Fruit fly (Drosophila melanogaster) whole organism, embryonic: Measurements from ENCODE around the gene M6.

ENCODE experiments used
- Atf3 ChIP-seq: fragments of 200-800 bp; sonication (Bioruptor generic); optimal IDR thresholded peaks from 3 replicates; lab custom pipeline; 2016; ENCODE audit warnings: missing biosample characterization, missing genetic modification characterization
- CG10209 ChIP-seq: fragments of 200-800 bp; sonication (Bioruptor generic); optimal IDR thresholded peaks from 3 replicates; lab custom pipeline; 2017; ENCODE audit warnings: missing biosample characterization, mild to moderate bottlenecking, missing genetic modification characterization, missing genetic modification reagents
- CG10366 ChIP-seq: fragments of 200-800 bp; sonication (Bioruptor generic); IDR thresholded peaks from 2 replicates; pipeline ENCODE4 v1.3.6; 2022; ENCODE audit warnings: missing biosample characterization, missing genetic modification characterization
- CG11085 ChIP-seq: fragments of 200-800 bp; sonication (Bioruptor generic); IDR thresholded peaks from 2 replicates; pipeline ENCODE4 v1.3.6; 2022; ENCODE audit warnings: missing biosample characterization, missing genetic modification characterization
- CG15514 ChIP-seq: fragments of 200-800 bp; sonication (Bioruptor generic); optimal IDR thresholded peaks from 3 replicates; lab custom pipeline; 2017; ENCODE audit warnings: missing biosample characterization, missing genetic modification characterization, mild to moderate bottlenecking, moderate library complexity, missing genetic modification reagents
- CG1603 ChIP-seq: fragments of 200-800 bp; sonication (Bioruptor generic); optimal IDR thresholded peaks from 2 replicates; lab custom pipeline; 2019; ENCODE audit warnings: missing biosample characterization, mild to moderate bottlenecking, missing genetic modification characterization, moderate library complexity
- CG32532 ChIP-seq: fragments of 200-800 bp; sonication (Bioruptor generic); IDR thresholded peaks from 2 replicates; pipeline ENCODE4 v1.3.6; 2022; ENCODE audit warnings: missing biosample characterization, missing genetic modification characterization
- CG34376 ChIP-seq: fragments of 200-800 bp; sonication (Bioruptor generic); optimal IDR thresholded peaks from 2 replicates; lab custom pipeline; 2018; ENCODE audit warnings: missing biosample characterization, mild to moderate bottlenecking, missing genetic modification characterization
- CG4854 ChIP-seq: fragments of 200-800 bp; sonication (Bioruptor generic); optimal IDR thresholded peaks from 2 replicates; lab custom pipeline; 2016; ENCODE audit warnings: missing biosample characterization, missing genetic modification characterization, inconsistent platforms
- CG6654 ChIP-seq: fragments of 200-800 bp; sonication (Bioruptor generic); optimal IDR thresholded peaks from 2 replicates; lab custom pipeline; 2017; ENCODE audit warnings: missing biosample characterization, mild to moderate bottlenecking, missing genetic modification characterization
- CG7786 ChIP-seq: fragments of 200-800 bp; sonication (Bioruptor generic); optimal IDR thresholded peaks from 2 replicates; lab custom pipeline; 2016; ENCODE audit warnings: missing biosample characterization, missing genetic modification characterization
- CG8388 ChIP-seq: fragments of 200-800 bp; sonication (Bioruptor generic); optimal IDR thresholded peaks from 2 replicates; lab custom pipeline; 2019; ENCODE audit warnings: missing biosample characterization, mild to moderate bottlenecking, missing genetic modification characterization, moderate library complexity
- CG9609 ChIP-seq: fragments of 200-800 bp; sonication (Bioruptor generic); optimal IDR thresholded peaks from 3 replicates; lab custom pipeline; 2016; ENCODE audit warnings: missing biosample characterization, missing genetic modification characterization
- CG9727 ChIP-seq: fragments of 200-800 bp; sonication (Bioruptor generic); optimal IDR thresholded peaks from 3 replicates; lab custom pipeline; 2017; ENCODE audit warnings: missing biosample characterization, mild to moderate bottlenecking, missing genetic modification characterization
- D19A ChIP-seq: fragments of 200-800 bp; optimal IDR thresholded peaks from 3 replicates; lab custom pipeline; 2019; ENCODE audit warnings: missing biosample characterization, mild to moderate bottlenecking, missing genetic modification characterization, moderate library complexity
- Dfd ChIP-seq, 2 experiments: fragments of >200 bp; optimal IDR thresholded peaks; 2 replicates each; lab custom pipeline; 2017; ENCODE audit warnings: missing biosample characterization in 2 of 2, missing genetic modification characterization in 2 of 2
- H2.0 ChIP-seq: fragments of 200-800 bp; sonication (Bioruptor generic); IDR thresholded peaks from 2 replicates; pipeline ENCODE4 v1.3.6; 2022; ENCODE audit warnings: missing biosample characterization, missing genetic modification characterization
- HLHmδ ChIP-seq: fragments of 200-800 bp; sonication (Bioruptor generic); optimal IDR thresholded peaks from 2 replicates; lab custom pipeline; 2018; ENCODE audit warnings: missing biosample characterization, mild to moderate bottlenecking, missing genetic modification characterization, moderate library complexity
- Hr78 ChIP-seq, 2 experiments: fragments of 200-800 bp in 1 of 2; fragments of >200 bp in 1 of 2; sonication (Bioruptor generic) in 1 of 2; optimal IDR thresholded peaks; 2 replicates each; lab custom pipeline; 2017 to 2019; ENCODE audit warnings: missing biosample characterization in 2 of 2, missing genetic modification characterization in 2 of 2, mild to moderate bottlenecking in 1 of 2, moderate library complexity in 1 of 2
- Lim3 ChIP-seq: fragments of 200-800 bp; sonication (Bioruptor generic); IDR thresholded peaks from 2 replicates; pipeline ENCODE4 v1.3.6; 2022; ENCODE audit warnings: missing biosample characterization, missing genetic modification characterization
- NC2β ChIP-seq: fragments of 200-800 bp; sonication (Bioruptor generic); optimal IDR thresholded peaks from 2 replicates; lab custom pipeline; 2016; ENCODE audit warnings: missing biosample characterization, missing genetic modification characterization
- Opbp ChIP-seq: fragments of 200-800 bp; sonication (Bioruptor generic); IDR thresholded peaks from 3 replicates; pipeline ENCODE4 v1.3.6; 2022; ENCODE audit warnings: missing biosample characterization, missing genetic modification characterization; ENCODE audit not compliant: partially characterized antibody
- Pdp1 ChIP-seq, 2 experiments: fragments of 200-800 bp; sonication (Bioruptor generic); optimal IDR thresholded peaks; 3 replicates each; lab custom pipeline; 2016; ENCODE audit warnings: missing biosample characterization in 2 of 2, missing genetic modification characterization in 2 of 2, mild to moderate bottlenecking in 1 of 2, moderate library complexity in 1 of 2
- Six4 ChIP-seq: fragments of 200-800 bp; sonication (Bioruptor generic); optimal IDR thresholded peaks from 2 replicates; lab custom pipeline; 2016; ENCODE audit warnings: missing biosample characterization, missing genetic modification characterization
- Stat92E ChIP-seq, 3 experiments: fragments of >200 bp in 2 of 3; fragments of 200-800 bp in 1 of 3; sonication (Bioruptor generic) in 1 of 3; optimal IDR thresholded peaks; 2 replicates each; lab custom pipeline; 2017 to 2019; ENCODE audit warnings: missing biosample characterization in 3 of 3, missing genetic modification characterization in 3 of 3, mild to moderate bottlenecking in 1 of 3, moderate library complexity in 1 of 3
- Vsx1 ChIP-seq: fragments of 200-800 bp; sonication (Bioruptor generic); optimal IDR thresholded peaks from 2 replicates; lab custom pipeline; 2017; ENCODE audit warnings: missing biosample characterization, mild to moderate bottlenecking, missing genetic modification characterization, missing genetic modification reagents
- Xbp1 ChIP-seq: fragments of 200-800 bp; sonication (Bioruptor generic); optimal IDR thresholded peaks from 3 replicates; lab custom pipeline; 2016; ENCODE audit warnings: missing biosample characterization, mild to moderate bottlenecking, missing genetic modification characterization
- ap ChIP-seq: fragments of 200-800 bp; sonication (Bioruptor generic); IDR thresholded peaks from 2 replicates; pipeline ENCODE4 v1.3.6; 2022; ENCODE audit warnings: missing biosample characterization, missing genetic modification characterization
- ase ChIP-seq: fragments of 200-800 bp; sonication (Bioruptor generic); IDR thresholded peaks from 3 replicates; pipeline ENCODE4 v1.3.6; 2022; ENCODE audit warnings: missing biosample characterization, missing genetic modification characterization
- ato ChIP-seq: fragments of 200-800 bp; sonication (Bioruptor generic); IDR thresholded peaks from 2 replicates; pipeline ENCODE4 v1.3.6; 2022; ENCODE audit warnings: missing biosample characterization, missing genetic modification characterization; ENCODE audit not compliant: partially characterized antibody
- az2 ChIP-seq: fragments of 200-800 bp; sonication (Bioruptor generic); optimal IDR thresholded peaks from 3 replicates; lab custom pipeline; 2016; ENCODE audit warnings: missing biosample characterization, missing genetic modification characterization
- bab2 ChIP-seq: fragments of 200-800 bp; sonication (Bioruptor generic); optimal IDR thresholded peaks from 2 replicates; lab custom pipeline; 2016; ENCODE audit warnings: missing biosample characterization, missing genetic modification characterization
- chif ChIP-seq, 2 experiments: fragments of 200-800 bp; sonication (Bioruptor generic); optimal IDR thresholded peaks; 3 replicates each; lab custom pipeline; 2016; ENCODE audit warnings: missing biosample characterization in 2 of 2, missing genetic modification characterization in 2 of 2
- crol ChIP-seq: fragments of 200-800 bp; sonication (Bioruptor generic); IDR thresholded peaks from 2 replicates; pipeline ENCODE4 v1.3.6; 2022; ENCODE audit warnings: missing biosample characterization, missing genetic modification characterization
- dm ChIP-seq: fragments of 200-800 bp; sonication (Bioruptor generic); optimal IDR thresholded peaks from 3 replicates; lab custom pipeline; 2016; ENCODE audit warnings: missing biosample characterization, missing genetic modification characterization
- emc ChIP-seq: fragments of 200-800 bp; sonication (Bioruptor generic); optimal IDR thresholded peaks from 2 replicates; lab custom pipeline; 2016; ENCODE audit warnings: missing biosample characterization, missing genetic modification characterization
- hkb ChIP-seq, 2 experiments: fragments of 200-800 bp in 1 of 2; fragments of >200 bp in 1 of 2; sonication (Bioruptor generic) in 1 of 2; IDR thresholded peaks in 1 of 2; optimal IDR thresholded peaks in 1 of 2; 2 replicates each; pipeline versions ENCODE4 v1.3.6 to Lab custom; 2017 to 2022; ENCODE audit warnings: missing biosample characterization in 1 of 2, missing genetic modification characterization in 1 of 2
- mld ChIP-seq: fragments of 200-800 bp; sonication (Bioruptor generic); IDR thresholded peaks from 3 replicates; pipeline ENCODE4 v1.3.6; 2022; ENCODE audit warnings: missing biosample characterization, missing genetic modification characterization; ENCODE audit not compliant: partially characterized antibody
- p53 ChIP-seq: fragments of 200-800 bp; sonication (Bioruptor generic); optimal IDR thresholded peaks from 2 replicates; lab custom pipeline; 2016; ENCODE audit warnings: missing biosample characterization, missing genetic modification characterization
- pho ChIP-seq: fragments of 200-800 bp; sonication (Bioruptor generic); optimal IDR thresholded peaks from 2 replicates; lab custom pipeline; 2016; ENCODE audit warnings: missing biosample characterization, missing genetic modification characterization
- pnt ChIP-seq: fragments of 200-800 bp; sonication (Bioruptor generic); optimal IDR thresholded peaks from 3 replicates; lab custom pipeline; 2016; ENCODE audit warnings: missing biosample characterization, missing genetic modification characterization
- pzg ChIP-seq: fragments of 200-800 bp; sonication (Bioruptor generic); optimal IDR thresholded peaks from 3 replicates; lab custom pipeline; 2018; ENCODE audit warnings: missing biosample characterization, mild to moderate bottlenecking, missing genetic modification characterization, moderate library complexity
- run ChIP-seq: fragments of 200-800 bp; sonication (Bioruptor generic); optimal IDR thresholded peaks from 3 replicates; lab custom pipeline; 2018; ENCODE audit warnings: missing biosample characterization, mild to moderate bottlenecking, missing genetic modification characterization
- salm ChIP-seq: fragments of 200-800 bp; sonication (Bioruptor generic); optimal IDR thresholded peaks from 2 replicates; lab custom pipeline; 2018; ENCODE audit warnings: missing biosample characterization, mild to moderate bottlenecking, missing genetic modification characterization
- seq ChIP-seq: fragments of 200-800 bp; sonication (Bioruptor generic); IDR thresholded peaks from 2 replicates; pipeline ENCODE4 v1.3.6; 2022; ENCODE audit warnings: missing biosample characterization, missing genetic modification characterization
- ssp ChIP-seq: fragments of 200-800 bp; sonication (Bioruptor generic); IDR thresholded peaks from 2 replicates; pipeline ENCODE4 v1.3.6; 2022; ENCODE audit warnings: missing biosample characterization, missing genetic modification characterization
- tup ChIP-seq: fragments of 200-800 bp; sonication (Bioruptor generic); optimal IDR thresholded peaks from 2 replicates; lab custom pipeline; 2016; ENCODE audit warnings: missing biosample characterization, mild to moderate bottlenecking, missing genetic modification characterization, moderate library complexity

The M6 gene

DNA sequence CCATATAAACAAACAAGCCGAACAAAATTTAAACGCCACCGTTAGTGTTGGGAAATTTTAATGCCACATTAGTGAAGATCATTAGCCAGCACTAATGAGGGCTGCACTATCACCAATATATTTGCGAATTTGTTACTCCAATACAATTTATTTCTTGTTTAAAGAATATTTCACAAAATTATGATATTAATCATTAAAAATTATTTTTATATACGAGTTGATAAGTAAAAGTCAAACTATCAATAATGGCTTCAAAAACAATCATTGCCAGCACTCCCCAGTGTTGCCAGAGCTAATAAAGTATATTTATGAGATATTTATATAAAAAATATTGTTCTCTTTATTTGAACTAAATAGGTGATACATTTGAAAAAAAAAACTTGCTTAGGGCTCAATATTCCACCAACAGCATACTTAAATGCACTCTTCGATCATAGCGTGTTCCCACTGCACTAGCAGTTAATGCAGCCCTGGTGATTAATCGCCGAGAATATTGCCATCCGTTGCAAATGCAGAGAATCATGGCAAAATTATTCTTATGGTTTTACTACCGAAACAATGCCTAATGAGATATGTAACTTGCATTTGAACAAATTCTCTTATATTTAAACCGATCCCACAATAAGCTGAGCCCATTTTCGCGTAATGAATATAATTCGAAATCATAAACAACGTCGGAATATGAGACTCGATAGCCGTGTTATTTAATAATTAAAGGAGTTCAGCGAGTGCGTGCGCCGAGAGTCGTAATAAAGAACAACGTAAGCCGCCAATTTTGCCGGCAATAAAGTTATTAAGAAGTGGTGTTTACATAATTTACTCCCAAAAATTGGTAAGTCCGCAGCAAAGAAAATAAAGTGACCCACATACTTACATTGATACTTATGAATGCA is 8.4 kb downstream of the M6 start, which contains the start of the genes SAK and Cdk12 (continued):
- TF ChIP-seq CG9609 (GFP tag; lab: Kevin White, UChicago): peak; percentile 50
- TF ChIP-seq CG8388 (GFP tag; lab: Kevin White, UChicago): peak; percentile 78
- TF ChIP-seq dm: peak; percentile 68
- TF ChIP-seq az2: peak; percentile 86
- peak; percentile 77 for TF ChIP-seq tup (GFP tag; lab: Kevin White, UChicago)
- TF ChIP-seq Atf3: no peak
- TF ChIP-seq Dfd (GFP tag; optimal IDR thresholded peaks at IDR 0.05; lab: Kevin White, UChicago): peak in 1 of 2 experiments; percentile 49
- 0 out of 2 replicates have a peak, but pooled peaks have one; percentile 59 for TF ChIP-seq ap (GFP tag; lab: Robert Waterston, UW)
- TF ChIP-seq Pdp1 (GFP tag; optimal IDR thresholded peaks at IDR 0.05; lab: Kevin White, UChicago): peak; percentile 76 to 80
- TF ChIP-seq Hr78 (GFP tag; optimal IDR thresholded peaks at IDR 0.05; lab: Kevin White, UChicago): peak in 1 of 2 experiments; percentile 83
- peak; percentile 84 for TF ChIP-seq CG15514 (GFP tag; lab: Kevin White, UChicago)
- TF ChIP-seq CG34376 (GFP tag; lab: Kevin White, UChicago): peak; percentile 57
- TF ChIP-seq Stat92E (GFP tag; optimal IDR thresholded peaks at IDR 0.05; lab: Kevin White, UChicago): peak in 1 of 3 experiments; percentile 2
- peak; percentile 68 for TF ChIP-seq CG6654 (GFP tag; lab: Kevin White, UChicago)
- TF ChIP-seq CG4854 (GFP tag; lab: Kevin White, UChicago): peak; percentile 21
- peak; percentile 44; the same call in 1 of the 3 replicates for TF ChIP-seq Opbp (GFP tag; lab: Robert Waterston, UW)
- peak; percentile 40 for TF ChIP-seq pzg (GFP tag; lab: Kevin White, UChicago)
- TF ChIP-seq chif (GFP tag; optimal IDR thresholded peaks at IDR 0.05; lab: Kevin White, UChicago): peak in 1 of 2 experiments; percentile 57
- no peak for TF ChIP-seq ato (GFP tag; lab: Robert Waterston, UW)
- peak; percentile 29 for TF ChIP-seq pho
- peak; percentile 69 for TF ChIP-seq H2.0 (GFP tag; lab: Robert Waterston, UW)
- no peak for TF ChIP-seq Lim3 (GFP tag; lab: Robert Waterston, UW)
- TF ChIP-seq HLHmδ (GFP tag; lab: Kevin White, UChicago): no peak
- peak; percentile 64 for TF ChIP-seq seq (GFP tag; lab: Robert Waterston, UW)
- peak; percentile 40 for TF ChIP-seq run (tag; lab: Kevin White, UChicago)
- peak; percentile 87 for TF ChIP-seq CG32532 (GFP tag; lab: Robert Waterston, UW)
- TF ChIP-seq Vsx1 (GFP tag; lab: Kevin White, UChicago): peak; percentile 82
- TF ChIP-seq hkb (optimal IDR thresholded peaks at IDR 0.05; lab: Kevin White, UChicago): no peak
- peak; percentile 79 for TF ChIP-seq hkb (GFP tag; IDR thresholded peaks at IDR 0.05; lab: Robert Waterston, UW)
- peak; percentile 71; the same call in 1 of the 2 replicates for TF ChIP-seq CG10366 (GFP tag; lab: Robert Waterston, UW)
- peak; percentile 78 for TF ChIP-seq ase (GFP tag; lab: Robert Waterston, UW)
- peak; percentile 58 for TF ChIP-seq bab2 (GFP tag; lab: Kevin White, UChicago)
- TF ChIP-seq CG1603: peak; percentile 33
- no peak for TF ChIP-seq crol (GFP tag; lab: Robert Waterston, UW)
- TF ChIP-seq emc (GFP tag; lab: Kevin White, UChicago): no peak
- peak; percentile 77 for TF ChIP-seq D19A (tag; lab: Kevin White, UChicago)
- peak; percentile 60 for TF ChIP-seq salm (tag; lab: Kevin White, UChicago)
- TF ChIP-seq Xbp1 (GFP tag; lab: Kevin White, UChicago): peak; percentile 88
- no peak for TF ChIP-seq mld (GFP tag; lab: Robert Waterston, UW)
- peak; percentile 81 for TF ChIP-seq CG11085 (GFP tag; lab: Robert Waterston, UW)
- TF ChIP-seq p53 (GFP tag; lab: Kevin White, UChicago): no peak
- peak; percentile 90 for TF ChIP-seq CG9727 (GFP tag; lab: Kevin White, UChicago)
- TF ChIP-seq NC2β (GFP tag; lab: Kevin White, UChicago): no peak
- peak; percentile 80 for TF ChIP-seq Six4 (GFP tag; lab: Kevin White, UChicago)
- peak; percentile 65 for TF ChIP-seq CG7786 (GFP tag; lab: Kevin White, UChicago)
- peak; percentile 71 for TF ChIP-seq pnt (GFP tag; lab: Kevin White, UChicago)
- TF ChIP-seq CG10209 (GFP tag; lab: Kevin White, UChicago): peak; percentile 87
- TF ChIP-seq ssp (GFP tag; lab: Robert Waterston, UW): peak; percentile 97
